Worm (Caenorhabditis elegans) whole organism, L2 larva: Measurements from ENCODE around the gene arrd-18.

Source experiments
- C34F6.9 ChIP-seq: fragments of 150-350 bp; optimal IDR thresholded peaks from 2 replicates; lab custom pipeline; 2014; ENCODE audit warnings: missing biosample characterization, missing genetic modification characterization
- F13H6.1 ChIP-seq: sonication (generic microtip); optimal IDR thresholded peaks from 2 replicates; lab custom pipeline; 2016; ENCODE audit warnings: missing genetic modification characterization, missing compliant biosample characterization
- R02D3.7 ChIP-seq: fragments of 150-350 bp; optimal IDR thresholded peaks from 2 replicates; lab custom pipeline; 2014; ENCODE audit warnings: missing biosample characterization, missing genetic modification characterization
- Y55F3AM.14 ChIP-seq: fragments of 200-800 bp; sonication (Bioruptor generic); optimal IDR thresholded peaks from 2 replicates; lab custom pipeline; 2018; ENCODE audit warnings: mild to moderate bottlenecking, missing genetic modification characterization, missing compliant biosample characterization
- ZK546.5 ChIP-seq: sonication (generic microtip); optimal IDR thresholded peaks from 2 replicates; lab custom pipeline; 2017; ENCODE audit warnings: missing biosample characterization, missing genetic modification characterization
- alr-1 ChIP-seq: fragments of 150-350 bp; optimal IDR thresholded peaks from 2 replicates; lab custom pipeline; 2014; ENCODE audit warnings: missing biosample characterization, missing genetic modification characterization
- aly-2 ChIP-seq: fragments of 150-350 bp; optimal IDR thresholded peaks from 2 replicates; lab custom pipeline; 2014; ENCODE audit warnings: missing biosample characterization, missing genetic modification characterization
- ama-1 ChIP-seq: fragments of 150-350 bp; optimal IDR thresholded peaks from 2 replicates; lab custom pipeline; 2018; ENCODE audit warnings: inconsistent platforms
- blmp-1 ChIP-seq: sonication (generic microtip); optimal IDR thresholded peaks from 2 replicates; lab custom pipeline; 2017; ENCODE audit warnings: missing genetic modification characterization, mild to moderate bottlenecking, missing compliant biosample characterization, antibody characterized with exemption, moderate library complexity; ENCODE audit not compliant: insufficient read depth
- ceh-16 ChIP-seq: fragments of 150-350 bp; optimal IDR thresholded peaks from 2 replicates; lab custom pipeline; 2014; ENCODE audit warnings: missing biosample characterization, missing genetic modification characterization
- ceh-82 ChIP-seq: fragments of 150-350 bp; optimal IDR thresholded peaks from 2 replicates; lab custom pipeline; 2014; ENCODE audit warnings: missing biosample characterization, missing genetic modification characterization
- crh-2 ChIP-seq: sonication (generic microtip); optimal IDR thresholded peaks from 2 replicates; lab custom pipeline; 2017; ENCODE audit warnings: missing biosample characterization, missing genetic modification characterization
- dmd-4 ChIP-seq: sonication (generic microtip); optimal IDR thresholded peaks from 2 replicates; lab custom pipeline; 2017; ENCODE audit warnings: missing biosample characterization, missing genetic modification characterization
- elt-1 ChIP-seq: fragments of 150-350 bp; optimal IDR thresholded peaks from 2 replicates; lab custom pipeline; 2014; ENCODE audit warnings: missing biosample characterization, missing genetic modification characterization
- fos-1 ChIP-seq: fragments of 150-350 bp; optimal IDR thresholded peaks from 2 replicates; lab custom pipeline; 2014; ENCODE audit warnings: missing biosample characterization, missing genetic modification characterization
- gmeb-1 ChIP-seq: fragments of 150-350 bp; optimal IDR thresholded peaks from 2 replicates; lab custom pipeline; 2014; ENCODE audit warnings: missing biosample characterization, missing genetic modification characterization
- lin-11 ChIP-seq: fragments of 150-350 bp; sonication (generic microtip); optimal IDR thresholded peaks from 2 replicates; lab custom pipeline; 2014; ENCODE audit warnings: missing biosample characterization, missing genetic modification characterization, inconsistent platforms, mixed read lengths
- lin-13 ChIP-seq: fragments of 150-350 bp; optimal IDR thresholded peaks from 2 replicates; lab custom pipeline; 2014; ENCODE audit warnings: missing biosample characterization, missing genetic modification reagents, missing genetic modification characterization
- lin-39 ChIP-seq: fragments of 150-350 bp; optimal IDR thresholded peaks from 2 replicates; lab custom pipeline; 2014; ENCODE audit warnings: missing biosample characterization, missing genetic modification reagents, missing genetic modification characterization
- lsy-2 ChIP-seq, 2 experiments: fragments of 150-350 bp in 1 of 2; sonication (generic microtip) in 1 of 2; optimal IDR thresholded peaks; 2 replicates each; lab custom pipeline; 2014 to 2017; ENCODE audit warnings: missing biosample characterization in 2 of 2, missing genetic modification characterization in 2 of 2
- mab-5 ChIP-seq: fragments of 150-350 bp; optimal IDR thresholded peaks from 2 replicates; lab custom pipeline; 2014; ENCODE audit warnings: missing biosample characterization, missing genetic modification characterization
- mbf-1 ChIP-seq: sonication (generic microtip); optimal IDR thresholded peaks from 2 replicates; lab custom pipeline; 2017; ENCODE audit warnings: missing biosample characterization, missing genetic modification characterization
- mdl-1 ChIP-seq, 2 experiments: fragments of 150-350 bp in 1 of 2; sonication (generic microtip) in 1 of 2; optimal IDR thresholded peaks; 2 replicates each; lab custom pipeline; 2017; ENCODE audit warnings: missing biosample characterization in 2 of 2, missing genetic modification characterization in 2 of 2
- nhr-10 ChIP-seq: sonication (generic microtip); optimal IDR thresholded peaks from 2 replicates; lab custom pipeline; 2017; ENCODE audit warnings: missing biosample characterization, missing genetic modification characterization
- nhr-11 ChIP-seq: fragments of 150-350 bp; optimal IDR thresholded peaks from 2 replicates; lab custom pipeline; 2014; ENCODE audit warnings: missing biosample characterization, missing genetic modification characterization
- nhr-12 ChIP-seq: fragments of 150-350 bp; optimal IDR thresholded peaks from 2 replicates; lab custom pipeline; 2014; ENCODE audit warnings: missing biosample characterization, missing genetic modification characterization
- nhr-129 ChIP-seq: fragments of 150-350 bp; optimal IDR thresholded peaks from 2 replicates; lab custom pipeline; 2014; ENCODE audit warnings: missing biosample characterization, missing genetic modification characterization
- nhr-21 ChIP-seq: fragments of 150-350 bp; optimal IDR thresholded peaks from 2 replicates; lab custom pipeline; 2014; ENCODE audit warnings: missing biosample characterization, missing genetic modification characterization
- nhr-23 ChIP-seq: fragments of 150-350 bp; optimal IDR thresholded peaks from 2 replicates; lab custom pipeline; 2014; ENCODE audit warnings: missing biosample characterization, missing genetic modification reagents, missing genetic modification characterization
- nhr-237 ChIP-seq: fragments of 150-350 bp; optimal IDR thresholded peaks from 2 replicates; lab custom pipeline; 2014; ENCODE audit warnings: missing biosample characterization, missing genetic modification characterization
- nhr-25 ChIP-seq: fragments of 150-350 bp; sonication (generic microtip); optimal IDR thresholded peaks from 3 replicates; lab custom pipeline; 2014; ENCODE audit warnings: missing biosample characterization, missing genetic modification characterization
- nhr-6 ChIP-seq: fragments of 150-350 bp; optimal IDR thresholded peaks from 2 replicates; lab custom pipeline; 2014; ENCODE audit warnings: missing biosample characterization, missing genetic modification characterization
- nhr-77 ChIP-seq: fragments of 150-350 bp; optimal IDR thresholded peaks from 2 replicates; lab custom pipeline; 2014; ENCODE audit warnings: missing biosample characterization, missing genetic modification characterization
- skn-1 ChIP-seq: sonication (generic microtip); optimal IDR thresholded peaks from 2 replicates; lab custom pipeline; 2017; ENCODE audit warnings: missing biosample characterization, missing genetic modification characterization
- sma-3 ChIP-seq: sonication (generic microtip); optimal IDR thresholded peaks from 2 replicates; lab custom pipeline; 2016; ENCODE audit warnings: missing genetic modification reagents, missing genetic modification characterization, missing compliant biosample characterization
- sma-9 ChIP-seq, 2 experiments: fragments of 150-350 bp in 1 of 2; sonication (generic microtip) in 1 of 2; optimal IDR thresholded peaks; 2 replicates each; lab custom pipeline; 2014 to 2016; ENCODE audit warnings: missing genetic modification characterization in 2 of 2, mild to moderate bottlenecking in 1 of 2, missing biosample characterization in 1 of 2, missing compliant biosample characterization in 1 of 2, missing genetic modification reagents in 1 of 2, moderate library complexity in 1 of 2
- snpc-4 ChIP-seq: fragments of 150-350 bp; optimal IDR thresholded peaks from 2 replicates; lab custom pipeline; 2014; ENCODE audit warnings: missing biosample characterization, missing genetic modification characterization
- unc-55 ChIP-seq: fragments of 150-350 bp; sonication (generic microtip); optimal IDR thresholded peaks from 3 replicates; lab custom pipeline; 2014; ENCODE audit warnings: missing biosample characterization, missing genetic modification reagents, missing genetic modification characterization
- unc-62 ChIP-seq: fragments of 150-350 bp; optimal IDR thresholded peaks from 2 replicates; lab custom pipeline; 2014; ENCODE audit warnings: missing biosample characterization, missing genetic modification reagents, missing genetic modification characterization
- zag-1 ChIP-seq: fragments of 150-350 bp; optimal IDR thresholded peaks from 2 replicates; lab custom pipeline; 2014; ENCODE audit warnings: missing biosample characterization, missing genetic modification characterization
- ztf-1 ChIP-seq: fragments of 200-800 bp; sonication (Bioruptor generic); conservative IDR thresholded peaks from 2 replicates; pipeline ENCODE4 v1.3.6; 2022; ENCODE audit warnings: missing genetic modification characterization, missing compliant biosample characterization
- ztf-4 ChIP-seq: fragments of 150-350 bp; optimal IDR thresholded peaks from 2 replicates; lab custom pipeline; 2014; ENCODE audit warnings: missing biosample characterization, missing genetic modification characterization

arrd-18 gene

ce11 chrV:3332023-3332422, 20.1 kb upstream of the arrd-18 start, which contains the start of gene C17B7.9:
Gene C17B7.9 (minus strand): TSS chrV:3332123.
- no peak for TF ChIP-seq nhr-12
- TF ChIP-seq alr-1 (tag; lab: Kevin White, UChicago) = no peak
- TF ChIP-seq nhr-23 (tag; lab: Kevin White, UChicago) = no peak
- no peak for TF ChIP-seq aly-2 (tag; lab: Kevin White, UChicago)
- no peak for TF ChIP-seq sma-9 (GFP tag; optimal IDR thresholded peaks at IDR 0.05; lab: Kevin White, UChicago)
- no peak for TF ChIP-seq sma-9 (tag; optimal IDR thresholded peaks at IDR 0.05; lab: Kevin White, UChicago)
- TF ChIP-seq nhr-6 = no peak
- TF ChIP-seq zag-1 (tag; lab: Kevin White, UChicago) = no peak
- TF ChIP-seq ceh-82 (tag; lab: Kevin White, UChicago) = no peak
- TF ChIP-seq mbf-1 = no peak
- TF ChIP-seq lsy-2 (tag; optimal IDR thresholded peaks at IDR 0.05; lab: Kevin White, UChicago) = no peak
- no peak for TF ChIP-seq fos-1
- TF ChIP-seq sma-3 = no peak
- no peak for TF ChIP-seq unc-55 (GFP tag; lab: Kevin White, UChicago)
- TF ChIP-seq snpc-4 (tag; lab: Kevin White, UChicago) = no peak
- no peak for TF ChIP-seq mdl-1 (tag; optimal IDR thresholded peaks at IDR 0.05; lab: Kevin White, UChicago)
- TF ChIP-seq nhr-25 (tag; lab: Kevin White, UChicago) = no peak
- no peak for TF ChIP-seq gmeb-1 (tag; lab: Kevin White, UChicago)
- TF ChIP-seq unc-62 (GFP tag; lab: Kevin White, UChicago) = no peak

- TF ChIP-seq nhr-10 (tag; lab: Kevin White, UChicago) (no peak), nhr-21 (tag; lab: Kevin White, UChicago) (no peak), ztf-1 (no peak), ceh-82 (tag; lab: Kevin White, UChicago) (no peak), unc-62 (GFP tag; lab: Kevin White, UChicago) (no peak), lin-39 (no peak), crh-2 (tag; lab: Kevin White, UChicago) (no peak), nhr-129 (tag; lab: Kevin White, UChicago) (no peak), dmd-4 (no peak), aly-2 (tag; lab: Kevin White, UChicago) (no peak), ama-1 (lab: Kevin White, UChicago) (no peak), mdl-1 (tag; optimal IDR thresholded peaks at IDR 0.05; lab: Kevin White, UChicago) (no peak), lin-11 (tag; lab: Kevin White, UChicago) (no peak), nhr-6 (no peak)
These were observed 12.3 kb upstream of the arrd-18 start, which contains the start of gene C17B7.8 for ce11 chrV:3324178-3324577. Gene C17B7.8 (minus strand): TSS chrV:3324278.

ce11 chrV:3320432-3320831, 8.5 kb upstream of the arrd-18 start, which contains the start of gene C17B7.14:
Gene C17B7.14 (minus strand): TSS chrV:3320532.
- no peak for TF ChIP-seq nhr-23 (tag; lab: Kevin White, UChicago)
- no peak for TF ChIP-seq aly-2 (tag; lab: Kevin White, UChicago)
- TF ChIP-seq nhr-237 = no peak
- no peak for TF ChIP-seq zag-1 (tag; lab: Kevin White, UChicago)
- TF ChIP-seq nhr-129 (tag; lab: Kevin White, UChicago) = no peak
- no peak for TF ChIP-seq ZK546.5 (tag; lab: Kevin White, UChicago)
- TF ChIP-seq blmp-1 (tag; lab: Kevin White, UChicago) = no peak
- TF ChIP-seq snpc-4 (tag; lab: Kevin White, UChicago) = no peak
- no peak for TF ChIP-seq C34F6.9
- no peak for TF ChIP-seq R02D3.7 (tag; lab: Kevin White, UChicago)
- TF ChIP-seq nhr-77 (tag; lab: Kevin White, UChicago) = no peak
- no peak for TF ChIP-seq sma-3
- TF ChIP-seq F13H6.1 (tag; lab: Kevin White, UChicago) = no peak
- TF ChIP-seq mab-5 (tag; lab: Kevin White, UChicago) = no peak
- no peak for TF ChIP-seq nhr-25 (tag; lab: Kevin White, UChicago)
- TF ChIP-seq gmeb-1 (tag; lab: Kevin White, UChicago) = no peak
- no peak for TF ChIP-seq alr-1 (tag; lab: Kevin White, UChicago)
- TF ChIP-seq fos-1 = no peak
- no peak for TF ChIP-seq Y55F3AM.14 (GFP tag; lab: Kevin White, UChicago)
- no peak for TF ChIP-seq ceh-16 (tag; lab: Kevin White, UChicago)

- TF ChIP-seq lin-13 (GFP tag; lab: Kevin White, UChicago) (no peak), fos-1 (no peak), lin-39 (no peak), ztf-4 (tag; lab: Kevin White, UChicago) (no peak), elt-1 (tag; lab: Kevin White, UChicago) (no peak), snpc-4 (tag; lab: Kevin White, UChicago) (no peak), nhr-25 (tag; lab: Kevin White, UChicago) (no peak), gmeb-1 (tag; lab: Kevin White, UChicago) (no peak), unc-55 (GFP tag; lab: Kevin White, UChicago) (no peak), skn-1 (tag; lab: Kevin White, UChicago) (no peak), nhr-237 (no peak), nhr-11 (tag; lab: Kevin White, UChicago) (no peak), alr-1 (tag; lab: Kevin White, UChicago) (no peak), crh-2 (tag; lab: Kevin White, UChicago) (no peak), mdl-1 (tag; optimal IDR thresholded peaks at IDR 0.05; lab: Kevin White, UChicago) (no peak), aly-2 (tag; lab: Kevin White, UChicago) (no peak)
These were observed 8.1 kb upstream of the arrd-18 start, which contains the start of gene F35F10.14 for ce11 chrV:3320005-3320404. Gene F35F10.14 (minus strand): TSS chrV:3320105.
